Fruit fly (Drosophila melanogaster) whole organism, embryonic: ENCODE data around the gene CG10947.

ENCODE experiments used
- Bteb2 ChIP-seq: fragments of 200-800 bp; sonication (Bioruptor generic); optimal IDR thresholded peaks from 2 replicates; lab custom pipeline; 2016; ENCODE audit warnings: missing biosample characterization, missing genetic modification characterization
- CG10147 ChIP-seq: fragments of 200-800 bp; sonication (Bioruptor generic); optimal IDR thresholded peaks from 2 replicates; lab custom pipeline; 2019; ENCODE audit warnings: missing biosample characterization, mild to moderate bottlenecking, missing genetic modification characterization, moderate library complexity
- CG11456 ChIP-seq: fragments of 200-800 bp; sonication (Bioruptor generic); IDR thresholded peaks from 3 replicates; pipeline ENCODE4 v1.3.6; 2022; ENCODE audit warnings: missing biosample characterization, missing genetic modification characterization
- CG12391 ChIP-seq: fragments of 200-800 bp; sonication (Bioruptor generic); optimal IDR thresholded peaks from 3 replicates; lab custom pipeline; 2018; ENCODE audit warnings: missing biosample characterization, mild to moderate bottlenecking, missing genetic modification characterization, moderate library complexity
- CG12744 ChIP-seq: fragments of 200-800 bp; sonication (Bioruptor generic); optimal IDR thresholded peaks from 2 replicates; lab custom pipeline; 2016; ENCODE audit warnings: missing biosample characterization, missing genetic modification characterization
- CG14860 ChIP-seq: fragments of 200-800 bp; sonication (Bioruptor generic); IDR thresholded peaks from 3 replicates; pipeline ENCODE4 v1.3.6; 2022; ENCODE audit warnings: missing biosample characterization, missing genetic modification characterization; ENCODE audit not compliant: partially characterized antibody
- CG16815 ChIP-seq: fragments of 200-800 bp; sonication (Bioruptor generic); optimal IDR thresholded peaks from 3 replicates; lab custom pipeline; 2017; ENCODE audit warnings: missing biosample characterization, mild to moderate bottlenecking, missing genetic modification characterization
- CG1792 ChIP-seq: fragments of 200-800 bp; sonication (Bioruptor generic); optimal IDR thresholded peaks from 2 replicates; lab custom pipeline; 2016; ENCODE audit warnings: missing biosample characterization, missing genetic modification characterization
- CG18262 ChIP-seq: fragments of 200-800 bp; optimal IDR thresholded peaks from 3 replicates; lab custom pipeline; 2019; ENCODE audit warnings: missing biosample characterization, mild to moderate bottlenecking, missing genetic modification characterization, moderate library complexity
- CG18599 ChIP-seq: fragments of 200-800 bp; sonication (Bioruptor generic); optimal IDR thresholded peaks from 3 replicates; lab custom pipeline; 2017; ENCODE audit warnings: missing biosample characterization, missing genetic modification characterization, mild to moderate bottlenecking, moderate library complexity, missing genetic modification reagents
- CG2199 ChIP-seq: fragments of 200-800 bp; sonication (Bioruptor generic); IDR thresholded peaks from 3 replicates; pipeline ENCODE4 v1.3.6; 2022; ENCODE audit warnings: missing biosample characterization, missing genetic modification characterization
- CG2889 ChIP-seq: fragments of 200-800 bp; sonication (Bioruptor generic); IDR thresholded peaks from 3 replicates; pipeline ENCODE4 v1.3.6; 2022; ENCODE audit warnings: missing biosample characterization, missing genetic modification characterization
- CG30020 ChIP-seq: fragments of 200-800 bp; optimal IDR thresholded peaks from 2 replicates; lab custom pipeline; 2019; ENCODE audit warnings: missing biosample characterization, mild to moderate bottlenecking, missing genetic modification characterization, moderate library complexity
- CG33213 ChIP-seq: fragments of 200-800 bp; sonication (Bioruptor generic); optimal IDR thresholded peaks from 3 replicates; lab custom pipeline; 2016; ENCODE audit warnings: missing biosample characterization, missing genetic modification characterization
- CG6854 ChIP-seq: fragments of 200-800 bp; sonication (Bioruptor generic); optimal IDR thresholded peaks from 3 replicates; lab custom pipeline; 2017; ENCODE audit warnings: missing biosample characterization, mild to moderate bottlenecking, missing genetic modification characterization
- CG7839 ChIP-seq: fragments of 200-800 bp; sonication (Bioruptor generic); optimal IDR thresholded peaks from 3 replicates; lab custom pipeline; 2018; ENCODE audit warnings: missing biosample characterization, mild to moderate bottlenecking, missing genetic modification characterization, moderate library complexity
- CG8290 ChIP-seq, 3 experiments: fragments of 200-800 bp; sonication (Bioruptor generic); optimal IDR thresholded peaks; 2 replicates each; lab custom pipeline; 2016 to 2019; ENCODE audit warnings: missing biosample characterization in 3 of 3, missing genetic modification characterization in 3 of 3, mild to moderate bottlenecking in 2 of 3, moderate library complexity in 1 of 3
- CG8944 ChIP-seq: fragments of 200-800 bp; sonication (Bioruptor generic); optimal IDR thresholded peaks from 3 replicates; lab custom pipeline; 2016; ENCODE audit warnings: missing biosample characterization, missing genetic modification characterization
- CG9437 ChIP-seq: fragments of 200-800 bp; sonication (Bioruptor generic); optimal IDR thresholded peaks from 2 replicates; lab custom pipeline; 2018; ENCODE audit warnings: missing biosample characterization, mild to moderate bottlenecking, missing genetic modification characterization
- CG9797 ChIP-seq: fragments of 200-800 bp; sonication (Bioruptor generic); optimal IDR thresholded peaks from 3 replicates; lab custom pipeline; 2018; ENCODE audit warnings: missing biosample characterization, mild to moderate bottlenecking, missing genetic modification characterization
- CTCF ChIP-seq: fragments of 200-800 bp; sonication (Bioruptor generic); optimal IDR thresholded peaks from 2 replicates; lab custom pipeline; 2017; ENCODE audit warnings: missing biosample characterization, mild to moderate bottlenecking, missing genetic modification characterization, moderate library complexity
- D19A ChIP-seq: fragments of 200-800 bp; optimal IDR thresholded peaks from 3 replicates; lab custom pipeline; 2019; ENCODE audit warnings: missing biosample characterization, mild to moderate bottlenecking, missing genetic modification characterization, moderate library complexity
- Deaf1 ChIP-seq: fragments of 200-800 bp; optimal IDR thresholded peaks from 3 replicates; lab custom pipeline; 2019; ENCODE audit warnings: missing biosample characterization, mild to moderate bottlenecking, missing genetic modification characterization, moderate library complexity
- Dp ChIP-seq: fragments of 200-800 bp; sonication (Bioruptor generic); optimal IDR thresholded peaks from 2 replicates; lab custom pipeline; 2018; ENCODE audit warnings: missing biosample characterization, mild to moderate bottlenecking, missing genetic modification characterization, moderate library complexity
- Ets97D ChIP-seq: fragments of 200-800 bp; sonication (Bioruptor generic); optimal IDR thresholded peaks from 3 replicates; lab custom pipeline; 2016; ENCODE audit warnings: missing biosample characterization, missing genetic modification characterization
- HLH3B ChIP-seq: fragments of 200-800 bp; sonication (Bioruptor generic); IDR thresholded peaks from 2 replicates; pipeline ENCODE4 v1.3.6; 2022; ENCODE audit warnings: missing biosample characterization, missing genetic modification characterization
- HLH54F ChIP-seq: fragments of 200-800 bp; sonication (Bioruptor generic); optimal IDR thresholded peaks from 3 replicates; lab custom pipeline; 2016; ENCODE audit warnings: missing biosample characterization, missing genetic modification characterization
- HmgZ ChIP-seq: fragments of 200-800 bp; sonication (Bioruptor generic); optimal IDR thresholded peaks from 2 replicates; lab custom pipeline; 2018; ENCODE audit warnings: missing biosample characterization, mild to moderate bottlenecking, missing genetic modification characterization
- Hmx ChIP-seq: fragments of 200-800 bp; sonication (Bioruptor generic); optimal IDR thresholded peaks from 2 replicates; lab custom pipeline; 2016; ENCODE audit warnings: missing biosample characterization, missing genetic modification characterization
- Hr51 ChIP-seq, 2 experiments: fragments of 200-800 bp; sonication (Bioruptor generic); optimal IDR thresholded peaks; 2 replicates in 1 of 2; 3 replicates in 1 of 2; lab custom pipeline; 2016 to 2018; ENCODE audit warnings: missing biosample characterization in 2 of 2, missing genetic modification characterization in 2 of 2, mild to moderate bottlenecking in 1 of 2, moderate library complexity in 1 of 2
- Hr78 ChIP-seq, 2 experiments: fragments of 200-800 bp in 1 of 2; fragments of >200 bp in 1 of 2; sonication (Bioruptor generic) in 1 of 2; optimal IDR thresholded peaks; 2 replicates each; lab custom pipeline; 2017 to 2019; ENCODE audit warnings: missing biosample characterization in 2 of 2, missing genetic modification characterization in 2 of 2, mild to moderate bottlenecking in 1 of 2, moderate library complexity in 1 of 2
- Nf-YA ChIP-seq: fragments of 200-800 bp; sonication (Bioruptor generic); IDR thresholded peaks from 2 replicates; pipeline ENCODE4 v1.3.6; 2022; ENCODE audit warnings: missing biosample characterization, missing genetic modification characterization
- Sry-β ChIP-seq: fragments of 200-800 bp; sonication (Bioruptor generic); optimal IDR thresholded peaks from 2 replicates; lab custom pipeline; 2018; ENCODE audit warnings: missing biosample characterization, mild to moderate bottlenecking, missing genetic modification characterization, moderate library complexity
- Vsx1 ChIP-seq: fragments of 200-800 bp; sonication (Bioruptor generic); optimal IDR thresholded peaks from 2 replicates; lab custom pipeline; 2017; ENCODE audit warnings: missing biosample characterization, mild to moderate bottlenecking, missing genetic modification characterization, missing genetic modification reagents
- Xbp1 ChIP-seq: fragments of 200-800 bp; sonication (Bioruptor generic); optimal IDR thresholded peaks from 3 replicates; lab custom pipeline; 2016; ENCODE audit warnings: missing biosample characterization, mild to moderate bottlenecking, missing genetic modification characterization
- bbx ChIP-seq: fragments of 200-800 bp; sonication (Bioruptor generic); IDR thresholded peaks from 2 replicates; pipeline ENCODE4 v1.3.6; 2022; ENCODE audit warnings: missing biosample characterization, missing genetic modification characterization; ENCODE audit not compliant: partially characterized antibody
- dmrt11E ChIP-seq: fragments of 200-800 bp; sonication (Bioruptor generic); optimal IDR thresholded peaks from 3 replicates; lab custom pipeline; 2018; ENCODE audit warnings: missing biosample characterization, mild to moderate bottlenecking, missing genetic modification characterization, moderate library complexity
- gsb ChIP-seq: fragments of 200-800 bp; sonication (Bioruptor generic); IDR thresholded peaks from 2 replicates; pipeline ENCODE4 v1.3.6; 2022; ENCODE audit warnings: missing biosample characterization, missing genetic modification characterization
- h ChIP-seq: fragments of >200 bp; optimal IDR thresholded peaks from 2 replicates; lab custom pipeline; 2017
- hbn ChIP-seq: fragments of 200-800 bp; sonication (Bioruptor generic); IDR thresholded peaks from 2 replicates; pipeline ENCODE4 v1.3.6; 2022; ENCODE audit warnings: missing biosample characterization, missing genetic modification characterization; ENCODE audit not compliant: partially characterized antibody
- lab ChIP-seq: fragments of 200-800 bp; sonication (Bioruptor generic); optimal IDR thresholded peaks from 3 replicates; lab custom pipeline; 2017; ENCODE audit warnings: missing biosample characterization, missing genetic modification characterization, mild to moderate bottlenecking, moderate library complexity, missing genetic modification reagents
- mam ChIP-seq: fragments of 200-800 bp; sonication (Bioruptor generic); optimal IDR thresholded peaks from 3 replicates; lab custom pipeline; 2016; ENCODE audit warnings: missing biosample characterization, missing genetic modification characterization
- mld ChIP-seq: fragments of 200-800 bp; sonication (Bioruptor generic); IDR thresholded peaks from 3 replicates; pipeline ENCODE4 v1.3.6; 2022; ENCODE audit warnings: missing biosample characterization, missing genetic modification characterization; ENCODE audit not compliant: partially characterized antibody
- pnt ChIP-seq: fragments of 200-800 bp; sonication (Bioruptor generic); optimal IDR thresholded peaks from 3 replicates; lab custom pipeline; 2016; ENCODE audit warnings: missing biosample characterization, missing genetic modification characterization
- run ChIP-seq: fragments of 200-800 bp; sonication (Bioruptor generic); optimal IDR thresholded peaks from 3 replicates; lab custom pipeline; 2018; ENCODE audit warnings: missing biosample characterization, mild to moderate bottlenecking, missing genetic modification characterization
- shn ChIP-seq: fragments of 200-800 bp; sonication (Bioruptor generic); optimal IDR thresholded peaks from 3 replicates; lab custom pipeline; 2016; ENCODE audit warnings: missing biosample characterization, missing genetic modification characterization
- slbo ChIP-seq: fragments of 200-800 bp; sonication (Bioruptor generic); IDR thresholded peaks from 2 replicates; pipeline ENCODE4 v1.3.6; 2022; ENCODE audit warnings: missing biosample characterization, missing genetic modification characterization
- tx ChIP-seq: fragments of 200-800 bp; sonication (Bioruptor generic); optimal IDR thresholded peaks from 2 replicates; lab custom pipeline; 2016; ENCODE audit warnings: missing biosample characterization, missing genetic modification characterization
- usp ChIP-seq: fragments of >200 bp; optimal IDR thresholded peaks from 2 replicates; lab custom pipeline; 2017; ENCODE audit warnings: missing biosample characterization, missing genetic modification characterization
- zen ChIP-seq: fragments of 200-800 bp; sonication (Bioruptor generic); optimal IDR thresholded peaks from 3 replicates; lab custom pipeline; 2018; ENCODE audit warnings: missing biosample characterization, mild to moderate bottlenecking, missing genetic modification characterization, moderate library complexity

CG10947 gene

dm6 chr2L:20414750-20415211, at the start of gene CG10947 (continued):
- TF ChIP-seq Hmx (GFP tag; lab: Kevin White, UChicago) (no peak), shn (GFP tag; lab: Kevin White, UChicago) (peak; percentile 72), CG33213 (GFP tag; lab: Kevin White, UChicago) (peak; percentile 84), Xbp1 (peak; percentile 83), D19A (tag; lab: Kevin White, UChicago) (peak; percentile 10), run (tag; lab: Kevin White, UChicago) (peak; percentile 72), Hr78 (GFP tag; optimal IDR thresholded peaks at IDR 0.05; lab: Kevin White, UChicago) (no peak), mam (GFP tag; lab: Kevin White, UChicago) (peak; percentile 67), Dp (GFP tag; lab: Kevin White, UChicago) (peak; percentile 92), CG1792 (GFP tag; lab: Kevin White, UChicago) (peak; percentile 65), CG30020 (tag; lab: Kevin White, UChicago) (no peak), CG16815 (peak; percentile 27), pnt (GFP tag; lab: Kevin White, UChicago) (peak; percentile 19), CG8944 (peak; percentile 53), zen (tag; lab: Kevin White, UChicago) (peak; percentile 13), usp (GFP tag; lab: Kevin White, UChicago) (no peak), CG12391 (peak; percentile 35), slbo (peak; percentile 71), dmrt11E (tag; lab: Kevin White, UChicago) (peak; percentile 60), CG7839 (tag; lab: Kevin White, UChicago) (peak; percentile 61), CG14860 (GFP tag; lab: Robert Waterston, UW) (no peak), CG2199 (GFP tag; lab: Robert Waterston, UW) (0 out of 3 replicates have a peak, but pooled peaks have one; percentile 24), CTCF (GFP tag; lab: Kevin White, UChicago) (peak; percentile 94), CG18599 (GFP tag; lab: Kevin White, UChicago) (peak; percentile 21), Bteb2 (peak; percentile 44), Deaf1 (tag; lab: Kevin White, UChicago) (no peak), gsb (no peak; the same call in 1 of the 2 replicates), CG9437 (GFP tag; lab: Kevin White, UChicago) (peak; percentile 95), Nf-YA (peak; percentile 31; the same call in 1 of the 2 replicates), CG12744 (GFP tag; lab: Kevin White, UChicago) (peak; percentile 60), CG10147 (GFP tag; lab: Kevin White, UChicago) (peak; percentile 7), CG8290 (GFP tag; optimal IDR thresholded peaks at IDR 0.05; lab: Kevin White, UChicago) (peak; percentile 64), CG8290 (tag; optimal IDR thresholded peaks at IDR 0.05; lab: Kevin White, UChicago) (peak in 1 of 2 experiments; percentile 69), hbn (GFP tag; lab: Robert Waterston, UW) (peak; percentile 51), tx (GFP tag; lab: Kevin White, UChicago) (peak; percentile 56), CG18262 (tag; lab: Kevin White, UChicago) (peak; percentile 20), CG2889 (0 out of 3 replicates have a peak, but pooled peaks have one; percentile 4), Sry-β (no peak), HLH3B (GFP tag; lab: Robert Waterston, UW) (peak; percentile 69), HmgZ (tag; lab: Kevin White, UChicago) (peak; percentile 65), Ets97D (GFP tag; lab: Kevin White, UChicago) (peak; percentile 57), CG11456 (GFP tag; lab: Robert Waterston, UW) (peak; percentile 86), CG6854 (GFP tag; lab: Kevin White, UChicago) (peak; percentile 29), bbx (GFP tag; lab: Robert Waterston, UW) (peak; percentile 73), CG9797 (GFP tag; lab: Kevin White, UChicago) (no peak), h (lab: Kevin White, UChicago) (no peak), HLH54F (peak; percentile 59), lab (GFP tag; lab: Kevin White, UChicago) (peak; percentile 71), Hr51 (GFP tag; optimal IDR thresholded peaks at IDR 0.05; lab: Kevin White, UChicago) (peak; percentile 39 to 48), Vsx1 (peak; percentile 63), mld (GFP tag; lab: Robert Waterston, UW) (no peak)
